Worm (Caenorhabditis elegans) whole organism, L3 larva: ENCODE data around the gene C56E6.2.

Experiments used
- aly-2 ChIP-seq: fragments of 150-350 bp; optimal IDR thresholded peaks from 2 replicates; lab custom pipeline; 2014; ENCODE audit warnings: missing biosample characterization, missing genetic modification characterization
- ceh-82 ChIP-seq: fragments of 150-350 bp; optimal IDR thresholded peaks from 2 replicates; lab custom pipeline; 2014; ENCODE audit warnings: missing biosample characterization, missing genetic modification characterization
- eor-1 ChIP-seq, 2 experiments: fragments of 150-350 bp; optimal IDR thresholded peaks; 2 replicates each; lab custom pipeline; 2014 to 2018; ENCODE audit warnings: missing biosample characterization in 2 of 2, missing genetic modification characterization in 2 of 2
- lin-39 ChIP-seq: fragments of 150-350 bp; optimal IDR thresholded peaks from 2 replicates; lab custom pipeline; 2018; ENCODE audit warnings: missing biosample characterization, missing genetic modification reagents, missing genetic modification characterization
- nhr-11 ChIP-seq: fragments of 150-350 bp; optimal IDR thresholded peaks from 2 replicates; lab custom pipeline; 2014; ENCODE audit warnings: missing biosample characterization, missing genetic modification characterization
- nhr-237 ChIP-seq: fragments of 150-350 bp; optimal IDR thresholded peaks from 2 replicates; lab custom pipeline; 2014; ENCODE audit warnings: missing biosample characterization, missing genetic modification characterization
- nhr-28 ChIP-seq: fragments of 150-350 bp; optimal IDR thresholded peaks from 2 replicates; lab custom pipeline; 2014; ENCODE audit warnings: missing biosample characterization, missing genetic modification characterization
- nhr-77 ChIP-seq: fragments of 150-350 bp; optimal IDR thresholded peaks from 2 replicates; lab custom pipeline; 2014; ENCODE audit warnings: missing biosample characterization, missing genetic modification characterization
- unc-39 ChIP-seq: sonication (generic microtip); optimal IDR thresholded peaks from 4 replicates; lab custom pipeline; 2017; ENCODE audit warnings: missing biosample characterization, missing genetic modification characterization
- ztf-11 ChIP-seq: fragments of 150-350 bp; optimal IDR thresholded peaks from 2 replicates; lab custom pipeline; 2014; ENCODE audit warnings: missing biosample characterization, missing genetic modification characterization

ce11 chrII:6535957-6536424 lies 11.3 kb downstream of the C56E6.2 start, which contains the start of gene utp-20:
- TF ChIP-seq ztf-11 (tag; lab: Kevin White, UChicago) (no peak), nhr-237 (tag; lab: Kevin White, UChicago) (no peak), nhr-28 (no peak), nhr-77 (tag; lab: Kevin White, UChicago) (no peak), ceh-82 (tag; lab: Kevin White, UChicago) (no peak), unc-39 (tag; lab: Kevin White, UChicago) (no peak), aly-2 (no peak), lin-39 (tag; lab: Kevin White, UChicago) (no peak), nhr-11 (tag; lab: Kevin White, UChicago) (no peak), eor-1 (tag; optimal IDR thresholded peaks at IDR 0.05; lab: Kevin White, UChicago) (no peak)
